Worm (Caenorhabditis elegans): ENCODE measurements around the gene gldi-6.

- TF ChIP-seq sea-1 (GFP tag; conservative IDR thresholded peaks at IDR 0.05) = no peak
- TF ChIP-seq ets-7 (tag; optimal IDR thresholded peaks at IDR 0.05) = no peak
- TF ChIP-seq ceh-13 (GFP tag; optimal IDR thresholded peaks at IDR 0.05) = no peak
- TF ChIP-seq ama-1 (optimal IDR thresholded peaks at IDR 0.05) = no peak
- no peak for TF ChIP-seq B0310.2 (tag; optimal IDR thresholded peaks at IDR 0.05)
- no peak for TF ChIP-seq hmbx-1 (tag; optimal IDR thresholded peaks at IDR 0.05)
These were observed 1.2 kb downstream of the gldi-6 start, which contains the start of gene C16C8.21 for ce11 chrII:3447906-3448305.
